Worm (Caenorhabditis elegans) whole organism, late embryonic: ENCODE measurements around the gene T01C1.4.

Experiments
- C08G9.2 ChIP-seq: sonication (generic microtip); optimal IDR thresholded peaks from 2 replicates; lab custom pipeline; 2016; ENCODE audit warnings: mild to moderate bottlenecking, missing genetic modification characterization, moderate library complexity, missing compliant biosample characterization
- F13H6.1 ChIP-seq: sonication (generic microtip); optimal IDR thresholded peaks from 2 replicates; lab custom pipeline; 2016; ENCODE audit warnings: missing genetic modification characterization, missing compliant biosample characterization
- K02D7.2 ChIP-seq: sonication (generic microtip); optimal IDR thresholded peaks from 2 replicates; lab custom pipeline; 2017; ENCODE audit warnings: mild to moderate bottlenecking, missing genetic modification characterization, missing compliant biosample characterization
- K09A11.1 ChIP-seq: sonication (generic microtip); optimal IDR thresholded peaks from 2 replicates; lab custom pipeline; 2017; ENCODE audit warnings: antibody characterized with exemption, mild to moderate bottlenecking, missing genetic modification characterization, missing compliant biosample characterization; ENCODE audit not compliant: insufficient read depth
- T23F11.4 ChIP-seq: fragments of 200-800 bp; sonication (Bioruptor generic); optimal IDR thresholded peaks from 2 replicates; lab custom pipeline; 2018; ENCODE audit warnings: mild to moderate bottlenecking, missing genetic modification characterization, missing compliant biosample characterization
- ama-1 ChIP-seq: fragments of 150-350 bp; optimal IDR thresholded peaks from 2 replicates; lab custom pipeline; 2014
- ceh-14 ChIP-seq: sonication (generic microtip); optimal IDR thresholded peaks from 2 replicates; lab custom pipeline; 2016; ENCODE audit warnings: missing genotype, missing genetic modification characterization, missing compliant biosample characterization
- ceh-18 ChIP-seq: sonication (generic microtip); optimal IDR thresholded peaks from 2 replicates; lab custom pipeline; 2016; ENCODE audit warnings: missing genetic modification characterization, missing compliant biosample characterization
- ceh-19 ChIP-seq: fragments of 200-800 bp; sonication (Bioruptor generic); optimal IDR thresholded peaks from 2 replicates; lab custom pipeline; 2018; ENCODE audit warnings: mild to moderate bottlenecking, missing genetic modification characterization, missing compliant biosample characterization
- ceh-2 ChIP-seq: sonication (generic microtip); optimal IDR thresholded peaks from 2 replicates; lab custom pipeline; 2016; ENCODE audit warnings: missing genotype, missing genetic modification characterization, missing compliant biosample characterization
- ceh-22 ChIP-seq: sonication (generic microtip); optimal IDR thresholded peaks from 2 replicates; lab custom pipeline; 2017; ENCODE audit warnings: missing biosample characterization, missing genetic modification characterization
- ceh-31 ChIP-seq: sonication (generic microtip); optimal IDR thresholded peaks from 2 replicates; lab custom pipeline; 2016; ENCODE audit warnings: missing genetic modification characterization, missing compliant biosample characterization
- ceh-34 ChIP-seq: sonication (generic microtip); optimal IDR thresholded peaks from 2 replicates; lab custom pipeline; 2016; ENCODE audit warnings: mild to moderate bottlenecking, missing genetic modification characterization, missing compliant biosample characterization
- ceh-45 ChIP-seq: fragments of 200-800 bp; sonication (Bioruptor generic); IDR thresholded peaks from 2 replicates; pipeline ENCODE4 v1.3.6; 2022; ENCODE audit warnings: missing genetic modification reagents, missing genetic modification characterization, missing compliant biosample characterization
- ceh-48 ChIP-seq: sonication (generic microtip); optimal IDR thresholded peaks from 2 replicates; lab custom pipeline; 2016; ENCODE audit warnings: missing genetic modification characterization, inconsistent platforms, missing compliant biosample characterization
- che-1 ChIP-seq: sonication (generic microtip); optimal IDR thresholded peaks from 2 replicates; lab custom pipeline; 2016; ENCODE audit warnings: mild to moderate bottlenecking, missing genetic modification characterization, missing compliant biosample characterization
- elt-4 ChIP-seq: sonication (generic microtip); optimal IDR thresholded peaks from 2 replicates; lab custom pipeline; 2016; ENCODE audit warnings: missing genetic modification characterization, missing compliant biosample characterization
- ets-4 ChIP-seq: sonication (generic microtip); optimal IDR thresholded peaks from 2 replicates; lab custom pipeline; 2016; ENCODE audit warnings: missing genetic modification characterization, missing compliant biosample characterization
- fax-1 ChIP-seq: sonication (generic microtip); optimal IDR thresholded peaks from 2 replicates; lab custom pipeline; 2016; ENCODE audit warnings: missing genotype, missing genetic modification characterization, missing compliant biosample characterization
- fkh-6 ChIP-seq: sonication (generic microtip); optimal IDR thresholded peaks from 2 replicates; lab custom pipeline; 2016; ENCODE audit warnings: missing genetic modification characterization, missing compliant biosample characterization
- hlh-15 ChIP-seq: sonication (generic microtip); optimal IDR thresholded peaks from 2 replicates; lab custom pipeline; 2016; ENCODE audit warnings: missing genetic modification characterization, missing compliant biosample characterization
- hlh-30 ChIP-seq: sonication (generic microtip); optimal IDR thresholded peaks from 2 replicates; lab custom pipeline; 2017; ENCODE audit warnings: antibody characterized with exemption, missing genetic modification characterization, missing compliant biosample characterization; ENCODE audit not compliant: insufficient read depth
- hlh-6 ChIP-seq: sonication (generic microtip); optimal IDR thresholded peaks from 2 replicates; lab custom pipeline; 2016; ENCODE audit warnings: missing genotype, missing genetic modification characterization, missing compliant biosample characterization
- lim-6 ChIP-seq: sonication (generic microtip); optimal IDR thresholded peaks from 2 replicates; lab custom pipeline; 2016; ENCODE audit warnings: missing genetic modification characterization, missing compliant biosample characterization
- madf-2 ChIP-seq: sonication (generic microtip); optimal IDR thresholded peaks from 2 replicates; lab custom pipeline; 2017; ENCODE audit warnings: missing genetic modification characterization, missing compliant biosample characterization
- nfya-1 ChIP-seq: sonication (generic microtip); optimal IDR thresholded peaks from 2 replicates; lab custom pipeline; 2017; ENCODE audit warnings: missing genetic modification characterization, mild to moderate bottlenecking, missing compliant biosample characterization, antibody characterized with exemption, moderate library complexity
- nhr-232 ChIP-seq: sonication (generic microtip); optimal IDR thresholded peaks from 2 replicates; lab custom pipeline; 2016; ENCODE audit warnings: missing genetic modification characterization, missing compliant biosample characterization
- npax-4 ChIP-seq: sonication (generic microtip); optimal IDR thresholded peaks from 2 replicates; lab custom pipeline; 2016; ENCODE audit warnings: missing genetic modification characterization, missing compliant biosample characterization
- odd-2 ChIP-seq: sonication (generic microtip); optimal IDR thresholded peaks from 2 replicates; lab custom pipeline; 2017; ENCODE audit warnings: antibody characterized with exemption, mild to moderate bottlenecking, missing genetic modification characterization, missing compliant biosample characterization
- pqm-1 ChIP-seq: sonication (generic microtip); optimal IDR thresholded peaks from 2 replicates; lab custom pipeline; 2016; ENCODE audit warnings: missing genetic modification characterization, missing compliant biosample characterization
- pros-1 ChIP-seq: fragments of 150-350 bp; optimal IDR thresholded peaks from 2 replicates; lab custom pipeline; 2014; ENCODE audit warnings: missing biosample characterization, missing genetic modification reagents, missing genetic modification characterization
- ref-2 ChIP-seq: sonication (generic microtip); optimal IDR thresholded peaks from 2 replicates; lab custom pipeline; 2016; ENCODE audit warnings: missing genetic modification characterization, missing compliant biosample characterization
- sdc-2 ChIP-seq: sonication (generic microtip); optimal IDR thresholded peaks from 2 replicates; lab custom pipeline; 2016; ENCODE audit warnings: missing genotype, missing genetic modification characterization, missing compliant biosample characterization
- sox-2 ChIP-seq: fragments of 200-800 bp; sonication (Bioruptor generic); IDR thresholded peaks from 2 replicates; pipeline ENCODE4 v1.3.6; 2022; ENCODE audit warnings: missing genetic modification reagents, missing genetic modification characterization, missing compliant biosample characterization
- sox-4 ChIP-seq: sonication (generic microtip); optimal IDR thresholded peaks from 2 replicates; lab custom pipeline; 2017; ENCODE audit warnings: mild to moderate bottlenecking, missing genetic modification characterization, inconsistent platforms, missing compliant biosample characterization
- syd-9 ChIP-seq: sonication (generic microtip); optimal IDR thresholded peaks from 2 replicates; lab custom pipeline; 2016; ENCODE audit warnings: mild to moderate bottlenecking, missing genetic modification characterization, moderate library complexity, missing compliant biosample characterization
- tbx-2 ChIP-seq: sonication (generic microtip); optimal IDR thresholded peaks from 2 replicates; lab custom pipeline; 2016; ENCODE audit warnings: missing genetic modification characterization, missing compliant biosample characterization
- ttx-3 ChIP-seq: sonication (generic microtip); optimal IDR thresholded peaks from 2 replicates; lab custom pipeline; 2016; ENCODE audit warnings: missing genetic modification reagents, missing genetic modification characterization, missing compliant biosample characterization
- unc-42 ChIP-seq: sonication (generic microtip); optimal IDR thresholded peaks from 2 replicates; lab custom pipeline; 2016; ENCODE audit warnings: missing genotype, missing genetic modification characterization, missing compliant biosample characterization
- unc-55 ChIP-seq: sonication (generic microtip); optimal IDR thresholded peaks from 2 replicates; lab custom pipeline; 2017; ENCODE audit warnings: missing biosample characterization, missing genetic modification reagents, missing genetic modification characterization

Gene T01C1.4

DNA sequence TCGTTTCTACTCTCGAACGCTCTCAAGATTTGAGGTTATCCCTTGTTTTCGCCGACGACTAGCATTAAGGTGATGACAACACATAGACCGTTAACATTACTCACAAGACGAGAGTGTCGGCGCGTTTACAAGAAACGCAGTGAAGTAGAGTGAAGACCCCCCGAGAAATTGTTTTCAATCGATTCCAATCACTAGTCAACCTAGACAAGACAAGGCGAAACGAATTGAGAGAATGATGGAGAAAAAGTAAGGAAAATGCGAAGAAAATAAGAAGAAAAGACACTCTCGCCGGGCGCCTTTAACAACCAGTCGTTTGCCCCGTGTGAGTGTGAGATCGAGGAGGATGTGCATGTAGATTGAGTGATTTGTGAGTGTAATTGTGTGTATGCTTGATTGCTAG lies 32.4 kb downstream of the T01C1.4 start:
- TF ChIP-seq K09A11.1 (tag; lab: Kevin White, UChicago) (no peak), hlh-15 (tag; lab: Kevin White, UChicago) (no peak), nfya-1 (peak; percentile 10), syd-9 (tag; lab: Kevin White, UChicago) (no peak), unc-55 (GFP tag; lab: Kevin White, UChicago) (peak; percentile 47), ttx-3 (no peak), ceh-14 (tag; lab: Kevin White, UChicago) (no peak), ceh-19 (GFP tag; lab: Kevin White, UChicago) (no peak), ceh-34 (tag; lab: Kevin White, UChicago) (no peak), ceh-2 (tag; lab: Kevin White, UChicago) (no peak), fkh-6 (tag; lab: Kevin White, UChicago) (no peak), sox-2 (GFP tag; lab: Robert Waterston, UW) (no peak), ceh-18 (tag; lab: Kevin White, UChicago) (peak; percentile 65)

ce11 chrX:10681698-10682097 lies 35.2 kb downstream of the T01C1.4 start, which contains the start of gene phf-31:
Gene phf-31, plus strand, starts transcription at chrX:10681998.
- TF ChIP-seq nhr-232 (tag; lab: Kevin White, UChicago) (no peak), madf-2 (tag; lab: Kevin White, UChicago) (no peak), lim-6 (tag; lab: Kevin White, UChicago) (no peak), pros-1 (tag; lab: Kevin White, UChicago) (no peak), ceh-19 (GFP tag; lab: Kevin White, UChicago) (no peak)

- TF ChIP-seq pros-1 (tag; lab: Kevin White, UChicago) (no peak), tbx-2 (tag; lab: Kevin White, UChicago) (peak; percentile 38), hlh-30 (tag; lab: Kevin White, UChicago) (peak; percentile 69)
These were observed 37.7 kb downstream of the T01C1.4 start for ce11 chrX:10679193-10679592.

ce11 chrX:10678081-10678736 lies 38.7 kb downstream of the T01C1.4 start:
- TF ChIP-seq npax-4 (tag; lab: Kevin White, UChicago): no peak
- peak; percentile 30 for TF ChIP-seq ref-2 (tag; lab: Kevin White, UChicago)
- no peak for TF ChIP-seq ceh-22
- TF ChIP-seq ceh-31 (tag; lab: Kevin White, UChicago): peak; percentile 31
- peak; percentile 64 for TF ChIP-seq hlh-30 (tag; lab: Kevin White, UChicago)
- TF ChIP-seq sdc-2 (tag; lab: Kevin White, UChicago): peak; percentile 27

DNA sequence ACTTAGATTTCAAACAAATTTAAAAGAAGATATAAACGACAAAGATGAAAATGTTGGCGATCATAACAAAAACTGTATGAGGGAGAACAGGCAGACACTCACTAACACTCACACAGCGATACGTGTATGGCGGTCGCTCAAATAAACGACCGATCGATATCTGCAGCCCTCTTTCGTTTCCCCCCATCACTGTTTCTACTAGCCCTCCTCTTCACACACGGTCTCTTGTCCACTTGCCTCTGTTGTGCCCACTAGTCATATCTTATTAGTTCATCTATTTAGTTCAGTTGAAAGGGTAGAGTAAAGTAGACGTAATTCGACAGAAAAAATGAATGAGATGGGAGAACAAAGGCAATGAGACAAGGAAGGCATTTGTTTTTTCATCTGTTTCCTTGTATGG lies 39.4 kb downstream of the T01C1.4 start:
- peak; percentile 33 for TF ChIP-seq nfya-1
- TF ChIP-seq unc-42 (tag; lab: Kevin White, UChicago): peak; percentile 66
- peak; percentile 66 for TF ChIP-seq tbx-2 (tag; lab: Kevin White, UChicago)
- TF ChIP-seq ceh-31 (tag; lab: Kevin White, UChicago): peak; percentile 23
- TF ChIP-seq ceh-48 (tag; lab: Kevin White, UChicago): peak; percentile 47
- no peak for TF ChIP-seq ceh-22
- no peak for TF ChIP-seq C08G9.2 (tag; lab: Kevin White, UChicago)

ce11 chrX:10677009-10677408 lies 39.9 kb downstream of the T01C1.4 start, which contains the start of gene F13E6.1:
Gene F13E6.1, minus strand, starts transcription at chrX:10677109.
- TF ChIP-seq pros-1 (tag; lab: Kevin White, UChicago) (no peak), fax-1 (no peak), odd-2 (tag; lab: Kevin White, UChicago) (no peak), ceh-2 (tag; lab: Kevin White, UChicago) (no peak), pqm-1 (tag; lab: Kevin White, UChicago) (no peak), ets-4 (tag; lab: Kevin White, UChicago) (no peak), ama-1 (no peak), T23F11.4 (GFP tag; lab: Kevin White, UChicago) (no peak), che-1 (tag; lab: Kevin White, UChicago) (no peak), ceh-14 (tag; lab: Kevin White, UChicago) (no peak), fkh-6 (tag; lab: Kevin White, UChicago) (no peak), ceh-45 (no peak), elt-4 (tag; lab: Kevin White, UChicago) (no peak), hlh-6 (no peak), sox-4 (tag; lab: Kevin White, UChicago) (no peak), ceh-19 (GFP tag; lab: Kevin White, UChicago) (no peak), K02D7.2 (tag; lab: Kevin White, UChicago) (no peak), F13H6.1 (tag; lab: Kevin White, UChicago) (no peak), ref-2 (tag; lab: Kevin White, UChicago) (no peak), ceh-31 (tag; lab: Kevin White, UChicago) (no peak)
- TF ChIP-seq, all 69 proteins: peak for 0
